Worm (Caenorhabditis elegans) whole organism, midembryonic: ENCODE measurements around the gene ttc-7.

Experiments
- cog-1 ChIP-seq: sonication (generic microtip); optimal IDR thresholded peaks from 2 replicates; lab custom pipeline; 2016; ENCODE audit warnings: missing genetic modification characterization, missing compliant biosample characterization
- klf-2 ChIP-seq: fragments of 200-800 bp; sonication (Bioruptor generic); conservative IDR thresholded peaks from 2 replicates; pipeline ENCODE4 v1.3.6; 2022; ENCODE audit warnings: missing genetic modification reagents, missing genetic modification characterization, missing compliant biosample characterization
- ref-1 ChIP-seq: fragments of 200-800 bp; sonication (Bioruptor generic); conservative IDR thresholded peaks from 2 replicates; pipeline ENCODE4 v1.3.6; 2022; ENCODE audit warnings: missing genetic modification reagents, missing genetic modification characterization, missing compliant biosample characterization
- tab-1 ChIP-seq: fragments of 200-800 bp; sonication (Bioruptor generic); IDR thresholded peaks from 2 replicates; pipeline ENCODE4 v1.3.6; 2022; ENCODE audit warnings: missing genetic modification characterization, missing compliant biosample characterization
- ztf-23 ChIP-seq: fragments of 200-800 bp; sonication (Bioruptor generic); IDR thresholded peaks from 2 replicates; pipeline ENCODE4 v1.3.6; 2022; ENCODE audit warnings: missing genetic modification reagents, missing genetic modification characterization, missing compliant biosample characterization

DNA sequence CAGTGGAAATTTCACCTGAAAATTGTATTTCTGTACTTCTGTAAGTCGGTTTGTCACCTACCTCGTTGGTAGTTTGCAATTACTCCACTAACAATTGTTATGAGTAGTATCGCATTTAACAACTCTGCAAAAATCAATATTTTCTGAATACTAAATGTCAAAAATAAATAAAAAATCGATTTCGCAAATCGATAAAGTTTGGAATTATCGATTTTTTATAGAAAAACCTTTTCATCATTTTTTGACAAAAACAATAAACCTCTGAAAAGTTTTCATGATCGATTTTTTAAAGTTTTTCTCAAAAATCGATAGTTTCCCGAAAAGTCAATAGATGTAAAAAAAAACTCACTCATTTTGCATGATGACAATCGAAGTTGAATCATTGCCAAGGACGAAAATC is 26.7 kb downstream of the ttc-7 start:
- no peak for TF ChIP-seq ref-1 (GFP tag; lab: Robert Waterston, UW)
- TF ChIP-seq ztf-23: no peak
- TF ChIP-seq tab-1 (GFP tag; lab: Robert Waterston, UW): no peak
- TF ChIP-seq cog-1 (tag; lab: Kevin White, UChicago): no peak
- no peak for TF ChIP-seq klf-2
